Worm (Caenorhabditis elegans): Measurements from ENCODE around the gene chil-26.

ce11 chrII:9489922-9490321 lies 15.1 kb downstream of the chil-26 start:
- TF ChIP-seq ceh-36 (tag; optimal IDR thresholded peaks at IDR 0.05): no peak
- TF ChIP-seq hmg-4 (GFP tag; optimal IDR thresholded peaks at IDR 0.05): no peak
- no peak for TF ChIP-seq F13C5.2 (tag; optimal IDR thresholded peaks at IDR 0.05)
